Worm (Caenorhabditis elegans) whole organism, young adult: ENCODE results near the gene dmd-5.

Experiments
- B0261.1 ChIP-seq: sonication (generic microtip); optimal IDR thresholded peaks from 2 replicates; lab custom pipeline; 2016; ENCODE audit warnings: mild to moderate bottlenecking, missing genetic modification characterization, moderate library complexity, missing compliant biosample characterization
- C06A6.2 ChIP-seq: fragments of 200-800 bp; sonication (Bioruptor generic); conservative IDR thresholded peaks from 2 replicates; pipeline ENCODE4 v1.3.6; 2022; ENCODE audit warnings: missing genetic modification characterization, missing compliant biosample characterization
- F22D6.2 ChIP-seq: sonication (generic microtip); optimal IDR thresholded peaks from 2 replicates; lab custom pipeline; 2016; ENCODE audit warnings: mild to moderate bottlenecking, missing genetic modification characterization, missing compliant biosample characterization
- F23B12.7 ChIP-seq: sonication (generic microtip); optimal IDR thresholded peaks from 2 replicates; lab custom pipeline; 2017; ENCODE audit warnings: missing genetic modification characterization, mild to moderate bottlenecking, missing compliant biosample characterization, antibody characterized with exemption, moderate library complexity; ENCODE audit not compliant: insufficient read depth
- F37B4.10 ChIP-seq: fragments of 200-800 bp; sonication (Bioruptor generic); IDR thresholded peaks from 2 replicates; pipeline ENCODE4 v1.3.6; 2022; ENCODE audit warnings: missing genetic modification characterization, missing compliant biosample characterization
- F57A8.1 ChIP-seq: fragments of 200-800 bp; sonication (Bioruptor generic); optimal IDR thresholded peaks from 2 replicates; lab custom pipeline; 2018; ENCODE audit warnings: mild to moderate bottlenecking, missing genetic modification characterization, moderate library complexity, missing compliant biosample characterization
- K11D2.4 ChIP-seq: fragments of 200-800 bp; sonication (Bioruptor generic); IDR thresholded peaks from 2 replicates; pipeline ENCODE4 v1.3.6; 2022; ENCODE audit warnings: missing genetic modification reagents, missing genetic modification characterization, missing compliant biosample characterization
- K12H6.12 ChIP-seq: fragments of 200-800 bp; sonication (Bioruptor generic); optimal IDR thresholded peaks from 2 replicates; lab custom pipeline; 2018; ENCODE audit warnings: mild to moderate bottlenecking, missing genetic modification characterization, missing compliant biosample characterization
- Y79H2A.3 ChIP-seq: fragments of 200-800 bp; sonication (Bioruptor generic); conservative IDR thresholded peaks from 2 replicates; pipeline ENCODE4 v1.3.6; 2022; ENCODE audit warnings: missing genetic modification reagents, missing genetic modification characterization, missing compliant biosample characterization
- aptf-3 ChIP-seq: fragments of 200-800 bp; sonication (Bioruptor generic); IDR thresholded peaks from 2 replicates; pipeline ENCODE4 v1.3.6; 2022; ENCODE audit warnings: missing genetic modification characterization, missing compliant biosample characterization
- ccch-3 ChIP-seq: fragments of 200-800 bp; sonication (Bioruptor generic); optimal IDR thresholded peaks from 2 replicates; lab custom pipeline; 2018; ENCODE audit warnings: mild to moderate bottlenecking, missing genetic modification characterization, missing compliant biosample characterization
- ceh-58 ChIP-seq: fragments of 200-800 bp; sonication (Bioruptor generic); IDR thresholded peaks from 2 replicates; pipeline ENCODE4 v1.3.6; 2022; ENCODE audit warnings: missing genetic modification characterization, missing compliant biosample characterization
- ceh-79 ChIP-seq: sonication (generic microtip); optimal IDR thresholded peaks from 2 replicates; lab custom pipeline; 2017; ENCODE audit warnings: mild to moderate bottlenecking, missing genetic modification characterization, missing compliant biosample characterization
- die-1 ChIP-seq: sonication (generic microtip); optimal IDR thresholded peaks from 2 replicates; lab custom pipeline; 2016; ENCODE audit warnings: missing genotype, mild to moderate bottlenecking, missing genetic modification characterization, missing compliant biosample characterization
- hlh-12 ChIP-seq: sonication (generic microtip); optimal IDR thresholded peaks from 2 replicates; lab custom pipeline; 2016; ENCODE audit warnings: missing genetic modification characterization, missing compliant biosample characterization
- hlh-26 ChIP-seq: fragments of 200-800 bp; sonication (Bioruptor generic); conservative IDR thresholded peaks from 2 replicates; pipeline ENCODE4 v1.3.6; 2022; ENCODE audit warnings: missing genetic modification reagents, missing genetic modification characterization, missing compliant biosample characterization
- hmg-1.2 ChIP-seq: fragments of 200-800 bp; sonication (Bioruptor generic); IDR thresholded peaks from 2 replicates; pipeline ENCODE4 v1.3.6; 2022; ENCODE audit warnings: missing genetic modification reagents, missing genetic modification characterization, missing compliant biosample characterization
- hmg-20 ChIP-seq: fragments of 200-800 bp; sonication (Bioruptor generic); IDR thresholded peaks from 2 replicates; pipeline ENCODE4 v1.3.6; 2022; ENCODE audit warnings: missing genetic modification reagents, missing genetic modification characterization, missing compliant biosample characterization
- hsf-1 ChIP-seq: fragments of 200-800 bp; sonication (Bioruptor generic); IDR thresholded peaks from 2 replicates; pipeline ENCODE4 v1.3.6; 2022; ENCODE audit warnings: missing genetic modification reagents, missing genetic modification characterization, missing compliant biosample characterization
- lin-26 ChIP-seq: fragments of 200-800 bp; sonication (Bioruptor generic); IDR thresholded peaks from 2 replicates; pipeline ENCODE4 v1.3.6; 2022; ENCODE audit warnings: missing genetic modification reagents, missing genetic modification characterization, missing compliant biosample characterization
- lin-40 ChIP-seq: sonication (generic microtip); optimal IDR thresholded peaks from 2 replicates; lab custom pipeline; 2016; ENCODE audit warnings: missing genetic modification characterization, mild to moderate bottlenecking, missing compliant biosample characterization, missing genotype, missing genetic modification reagents
- lsy-27 ChIP-seq: sonication (generic microtip); optimal IDR thresholded peaks from 2 replicates; lab custom pipeline; 2017; ENCODE audit warnings: missing genetic modification characterization, mild to moderate bottlenecking, missing compliant biosample characterization, antibody characterized with exemption, missing genotype, borderline replicate concordance; ENCODE audit not compliant: insufficient read depth
- madf-10 ChIP-seq: sonication (generic microtip); optimal IDR thresholded peaks from 2 replicates; lab custom pipeline; 2016; ENCODE audit warnings: mild to moderate bottlenecking, missing genetic modification characterization, missing compliant biosample characterization
- madf-6 ChIP-seq: fragments of 200-800 bp; sonication (Bioruptor generic); IDR thresholded peaks from 2 replicates; pipeline ENCODE4 v1.3.6; 2022; ENCODE audit warnings: missing genetic modification reagents, missing genetic modification characterization, missing compliant biosample characterization
- madf-8 ChIP-seq: fragments of 200-800 bp; sonication (Bioruptor generic); conservative IDR thresholded peaks from 2 replicates; pipeline ENCODE4 v1.3.6; 2022; ENCODE audit warnings: missing genetic modification reagents, missing genetic modification characterization, missing compliant biosample characterization
- mxl-1 ChIP-seq: sonication (generic microtip); optimal IDR thresholded peaks from 2 replicates; lab custom pipeline; 2016; ENCODE audit warnings: missing genetic modification characterization, missing compliant biosample characterization
- nfyb-1 ChIP-seq: fragments of 200-800 bp; sonication (Bioruptor generic); IDR thresholded peaks from 2 replicates; pipeline ENCODE4 v1.3.6; 2022; ENCODE audit warnings: missing genetic modification reagents, missing genetic modification characterization, missing compliant biosample characterization
- nhr-27 ChIP-seq: fragments of 200-800 bp; sonication (Bioruptor generic); optimal IDR thresholded peaks from 2 replicates; lab custom pipeline; 2018; ENCODE audit warnings: mild to moderate bottlenecking, missing genetic modification characterization, moderate library complexity, missing compliant biosample characterization
- rcor-1 ChIP-seq: fragments of 200-800 bp; sonication (Bioruptor generic); IDR thresholded peaks from 2 replicates; pipeline ENCODE4 v1.3.6; 2022; ENCODE audit warnings: missing genetic modification reagents, missing genetic modification characterization, missing compliant biosample characterization
- repo-1 ChIP-seq: sonication (generic microtip); optimal IDR thresholded peaks from 2 replicates; lab custom pipeline; 2017; ENCODE audit warnings: mild to moderate bottlenecking, missing genetic modification characterization, missing compliant biosample characterization
- snpc-1.1 ChIP-seq: sonication (generic microtip); optimal IDR thresholded peaks from 2 replicates; lab custom pipeline; 2017; ENCODE audit warnings: missing genetic modification characterization, mild to moderate bottlenecking, missing compliant biosample characterization, antibody characterized with exemption, moderate library complexity, missing genotype, missing genetic modification reagents; ENCODE audit not compliant: insufficient read depth
- tbp1 ChIP-seq: fragments of 200-800 bp; sonication (Bioruptor generic); optimal IDR thresholded peaks from 2 replicates; lab custom pipeline; 2018; ENCODE audit warnings: mild to moderate bottlenecking, missing genetic modification characterization, missing compliant biosample characterization
- unc-130 ChIP-seq: sonication (generic microtip); optimal IDR thresholded peaks from 2 replicates; lab custom pipeline; 2016; ENCODE audit warnings: missing genetic modification reagents, missing genetic modification characterization, missing compliant biosample characterization
- ztf-22 ChIP-seq: fragments of 200-800 bp; sonication (Bioruptor generic); optimal IDR thresholded peaks from 2 replicates; lab custom pipeline; 2018; ENCODE audit warnings: mild to moderate bottlenecking, missing genetic modification characterization, moderate library complexity, missing compliant biosample characterization

The dmd-5 gene

ce11 chrII:5801075-5801474, 27.1 kb upstream of the dmd-5 start, which contains the start of the genes K05F1.9 and K05F1.1 (continued):
- TF ChIP-seq lin-26 (GFP tag; lab: Robert Waterston, UW), result no peak

ce11 chrII:5799553-5799952, 25.5 kb upstream of the dmd-5 start, which contains the start of gene K05F1.8:
K05F1.8 (minus strand) TSS chrII:5799653.
- TF ChIP-seq mxl-1 (no peak), K11D2.4 (GFP tag; lab: Robert Waterston, UW) (no peak), lin-40 (tag; lab: Kevin White, UChicago) (no peak), madf-6 (GFP tag; lab: Robert Waterston, UW) (no peak), ccch-3 (GFP tag; lab: Kevin White, UChicago) (no peak)

DNA sequence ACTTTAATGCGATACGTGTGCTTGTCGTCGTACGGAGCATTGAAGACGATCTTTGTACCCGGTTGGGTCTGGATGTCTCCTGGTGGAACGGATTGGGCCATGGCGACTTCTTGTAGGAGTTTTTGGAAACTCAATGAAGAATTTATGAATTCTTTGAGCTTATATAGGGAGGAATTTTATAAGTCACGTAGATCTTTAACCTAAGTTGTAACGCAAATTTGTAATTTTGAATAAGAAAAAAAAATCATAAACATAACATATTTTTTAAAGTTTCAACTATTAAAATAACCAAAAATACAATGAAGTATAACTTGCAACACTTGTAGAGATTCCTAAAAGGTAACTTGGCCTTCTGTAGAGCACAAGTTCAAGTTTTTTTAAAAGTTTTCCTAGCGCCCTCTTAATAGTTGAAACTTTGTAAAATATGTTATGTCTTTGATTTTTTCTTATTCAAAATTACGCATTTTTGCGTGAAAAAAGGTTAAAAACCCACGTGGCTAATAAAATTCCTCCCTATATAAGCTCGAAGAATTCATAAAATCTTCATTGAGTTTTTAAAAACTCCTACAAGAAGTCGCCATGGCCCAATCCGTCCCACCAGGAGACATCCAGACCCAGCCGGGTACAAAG, 23.4 kb upstream of the dmd-5 start, which contains the start of the genes msp-63 and msp-142:
Gene msp-63 (minus strand): TSS at position 101 of the 630 bp plus-strand sequence.
Gene msp-142 (plus strand): TSS at position 580 of the 630 bp plus-strand sequence.
- TF ChIP-seq madf-8 (GFP tag; lab: Robert Waterston, UW), result no peak
- no peak for TF ChIP-seq hmg-20
- no peak for TF ChIP-seq hlh-12 (tag; lab: Kevin White, UChicago)
- TF ChIP-seq B0261.1 (tag; lab: Kevin White, UChicago), result no peak
- TF ChIP-seq die-1 (tag; lab: Kevin White, UChicago), result no peak
- no peak for TF ChIP-seq ceh-58 (GFP tag; lab: Robert Waterston, UW)
- no peak for TF ChIP-seq tbp1 (GFP tag; lab: Kevin White, UChicago)
- TF ChIP-seq ccch-3 (GFP tag; lab: Kevin White, UChicago), result no peak
- TF ChIP-seq F37B4.10 (GFP tag; lab: Robert Waterston, UW), result no peak
- TF ChIP-seq Y79H2A.3 (GFP tag; lab: Robert Waterston, UW), result no peak

- no peak for TF ChIP-seq madf-10 (tag; lab: Kevin White, UChicago)
- TF ChIP-seq C06A6.2, result no peak
- TF ChIP-seq F57A8.1 (GFP tag; lab: Kevin White, UChicago), result no peak
- TF ChIP-seq lsy-27, result no peak
- no peak for TF ChIP-seq unc-130 (GFP tag; lab: Kevin White, UChicago)
- TF ChIP-seq hmg-1.2 (GFP tag; lab: Robert Waterston, UW), result no peak
- no peak for TF ChIP-seq repo-1
- TF ChIP-seq ztf-22, result no peak
- no peak for TF ChIP-seq F22D6.2 (tag; lab: Kevin White, UChicago)
- no peak for TF ChIP-seq F23B12.7 (tag; lab: Kevin White, UChicago)
- TF ChIP-seq hlh-26, result no peak
- TF ChIP-seq nfyb-1, result no peak
- no peak for TF ChIP-seq ceh-79 (tag; lab: Kevin White, UChicago)
- no peak for TF ChIP-seq aptf-3 (GFP tag; lab: Robert Waterston, UW)
- TF ChIP-seq lin-26 (GFP tag; lab: Robert Waterston, UW), result no peak
- no peak for TF ChIP-seq snpc-1.1 (tag; lab: Kevin White, UChicago)
- no peak for TF ChIP-seq nhr-27 (tag; lab: Kevin White, UChicago)
- no peak for TF ChIP-seq tbp1 (GFP tag; lab: Kevin White, UChicago)
Measured at ce11 chrII:5794195-5794594, 20.2 kb upstream of the dmd-5 start, which contains the start of gene acdh-8. acdh-8 (plus strand) TSS chrII:5794495.

DNA sequence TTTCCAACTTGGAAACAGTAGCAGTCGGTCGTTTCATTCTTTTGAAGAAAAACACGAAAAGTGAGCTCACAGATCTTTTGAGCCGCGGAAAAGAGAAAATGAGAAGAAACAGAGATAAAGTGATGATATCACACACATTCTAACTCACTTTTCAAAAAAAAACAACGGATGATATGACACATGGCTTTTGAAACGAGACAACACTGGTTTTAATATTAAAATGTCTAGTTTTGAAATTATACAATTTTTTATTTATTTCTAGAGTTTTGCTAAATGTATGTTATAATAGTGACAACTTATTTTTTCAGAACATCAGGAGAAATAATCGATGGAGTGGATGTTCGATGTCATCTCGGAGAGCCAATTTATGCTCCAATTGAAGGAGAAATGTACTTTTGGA, 18.5 kb upstream of the dmd-5 start, which contains the start of gene K05F1.14:
Gene K05F1.14 (minus strand): TSS at position 101 of the 400 bp plus-strand sequence.
- TF ChIP-seq lin-40 (tag; lab: Kevin White, UChicago), result no peak
- TF ChIP-seq C06A6.2, result no peak
- TF ChIP-seq ceh-79 (tag; lab: Kevin White, UChicago), result no peak
- TF ChIP-seq hmg-20, result no peak
- no peak for TF ChIP-seq rcor-1 (GFP tag; lab: Robert Waterston, UW)
- TF ChIP-seq hsf-1 (GFP tag; lab: Robert Waterston, UW), result no peak
- no peak for TF ChIP-seq K12H6.12 (tag; lab: Kevin White, UChicago)
- no peak for TF ChIP-seq mxl-1
